Worm (Caenorhabditis elegans): ENCODE data around the gene R07E5.5.

DNA sequence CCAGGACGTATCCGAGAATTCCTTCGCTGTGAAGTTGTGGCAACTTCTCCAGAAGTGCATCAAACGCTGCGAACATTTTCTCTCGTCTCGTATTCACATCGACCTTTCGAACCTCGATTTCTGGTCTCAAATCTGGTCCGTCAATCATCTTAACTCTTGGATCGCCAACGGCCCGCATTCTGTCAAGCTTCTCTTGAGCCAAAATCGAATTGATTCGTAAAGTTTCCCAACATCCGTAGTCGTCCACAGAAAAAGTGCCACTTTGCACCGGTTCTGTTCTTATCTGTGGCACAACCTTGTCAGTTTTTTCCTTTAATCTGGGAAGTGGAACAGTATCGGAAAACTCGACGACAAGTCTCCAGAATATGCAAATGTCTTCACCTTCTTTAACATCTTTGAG lies 38.0 kb downstream of the R07E5.5 start:
- no peak for TF ChIP-seq elt-4 (tag; optimal IDR thresholded peaks at IDR 0.05)
- TF ChIP-seq dmd-4 (tag; optimal IDR thresholded peaks at IDR 0.05; ENCODE audit: borderline replicate concordance) = no peak
- no peak for TF ChIP-seq ceh-34 (tag; optimal IDR thresholded peaks at IDR 0.05)
- TF ChIP-seq C08G9.2 (tag; optimal IDR thresholded peaks at IDR 0.05) = no peak

All from whole organism, late embryonic.